Worm (Caenorhabditis elegans) whole organism, mixed stage, embryonic: ENCODE measurements around the gene bath-26.

Experiments used
- ceh-43 ChIP-seq: fragments of 200-800 bp; sonication (Bioruptor generic); optimal IDR thresholded peaks from 2 replicates; lab custom pipeline; 2018; ENCODE audit warnings: mild to moderate bottlenecking, missing genetic modification characterization, moderate library complexity, missing compliant biosample characterization
- elt-1 ChIP-seq: sonication (generic microtip); optimal IDR thresholded peaks from 2 replicates; lab custom pipeline; 2017; ENCODE audit warnings: missing genetic modification characterization, mild to moderate bottlenecking, missing compliant biosample characterization, antibody characterized with exemption, moderate library complexity, borderline replicate concordance; ENCODE audit not compliant: insufficient read depth
- elt-3 ChIP-seq: fragments of 150-350 bp; optimal IDR thresholded peaks from 2 replicates; lab custom pipeline; 2014; ENCODE audit warnings: missing biosample characterization, missing genetic modification characterization
- sem-2 ChIP-seq: fragments of 200-800 bp; sonication (Bioruptor generic); optimal IDR thresholded peaks from 2 replicates; lab custom pipeline; 2018; ENCODE audit warnings: mild to moderate bottlenecking, missing genetic modification characterization, missing compliant biosample characterization

ce11 chrII:1595137-1595536 lies 5.4 kb downstream of the bath-26 start, which contains the start of gene clec-20:
- TF ChIP-seq sem-2 (GFP tag; lab: Kevin White, UChicago) (no peak), elt-3 (tag; lab: Kevin White, UChicago) (no peak), ceh-43 (no peak), elt-1 (tag; lab: Kevin White, UChicago) (no peak)
